Worm (Caenorhabditis elegans) whole organism, L4/young adult: ENCODE data around the gene F47G3.4.

ENCODE experiments used
- W03F9.2 ChIP-seq: fragments of 150-350 bp; optimal IDR thresholded peaks from 2 replicates; lab custom pipeline; 2014; ENCODE audit warnings: missing biosample characterization, missing genetic modification characterization
- dao-5 ChIP-seq: sonication (generic microtip); optimal IDR thresholded peaks from 2 replicates; lab custom pipeline; 2016; ENCODE audit warnings: missing genotype, missing genetic modification characterization, moderate library complexity, missing compliant biosample characterization
- him-1 ChIP-seq: sonication (generic microtip); optimal IDR thresholded peaks from 2 replicates; lab custom pipeline; 2016; ENCODE audit warnings: missing genotype, missing genetic modification reagents, missing genetic modification characterization, missing compliant biosample characterization

F47G3.4 gene

ce11 chrX:2369073-2369472 is 12.3 kb upstream of the F47G3.4 start:
- TF ChIP-seq dao-5 (tag; lab: Kevin White, UChicago), result no peak
- no peak for TF ChIP-seq him-1
- no peak for TF ChIP-seq W03F9.2

DNA sequence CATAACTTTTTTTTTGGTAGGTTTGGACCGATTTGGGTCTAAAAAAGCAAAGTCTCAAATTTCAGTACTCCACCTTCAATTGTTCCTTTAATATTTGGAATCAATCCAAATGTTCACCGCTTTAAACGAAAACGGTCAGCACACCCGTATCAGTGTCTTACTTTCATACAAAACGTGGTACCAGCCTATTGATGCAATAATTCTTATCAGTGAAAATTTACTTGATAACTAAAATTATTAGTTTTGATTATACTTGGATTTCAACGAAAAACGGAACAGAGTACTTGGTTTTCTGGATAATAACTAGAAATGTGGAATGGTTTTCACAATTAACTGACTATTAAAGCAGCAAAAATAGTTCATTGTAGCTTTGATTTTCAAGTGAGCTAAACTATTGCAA is 10.7 kb upstream of the F47G3.4 start:
- no peak for TF ChIP-seq him-1
- no peak for TF ChIP-seq W03F9.2
- TF ChIP-seq dao-5 (tag; lab: Kevin White, UChicago), result no peak

DNA sequence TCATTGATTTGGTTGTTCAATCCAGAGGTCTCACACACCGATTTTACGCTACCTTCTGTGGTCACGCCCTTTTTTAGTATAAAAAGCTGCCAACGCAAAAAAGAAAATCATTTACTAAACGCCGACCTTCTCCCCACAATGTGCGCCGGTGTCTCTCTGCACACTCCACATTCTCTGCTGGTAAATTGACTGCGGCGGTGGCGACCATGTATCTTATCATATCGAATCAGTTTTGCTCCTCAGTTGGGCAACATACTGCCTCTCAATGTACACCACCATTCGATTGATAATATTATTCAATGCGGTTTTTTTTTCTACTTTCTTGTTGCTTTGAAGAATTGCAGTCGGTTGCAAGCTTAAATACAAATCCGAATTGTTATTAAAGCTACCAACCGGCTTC is 9.2 kb upstream of the F47G3.4 start:
- TF ChIP-seq him-1, result no peak
- TF ChIP-seq W03F9.2, result no peak
- no peak for TF ChIP-seq dao-5 (tag; lab: Kevin White, UChicago)

DNA sequence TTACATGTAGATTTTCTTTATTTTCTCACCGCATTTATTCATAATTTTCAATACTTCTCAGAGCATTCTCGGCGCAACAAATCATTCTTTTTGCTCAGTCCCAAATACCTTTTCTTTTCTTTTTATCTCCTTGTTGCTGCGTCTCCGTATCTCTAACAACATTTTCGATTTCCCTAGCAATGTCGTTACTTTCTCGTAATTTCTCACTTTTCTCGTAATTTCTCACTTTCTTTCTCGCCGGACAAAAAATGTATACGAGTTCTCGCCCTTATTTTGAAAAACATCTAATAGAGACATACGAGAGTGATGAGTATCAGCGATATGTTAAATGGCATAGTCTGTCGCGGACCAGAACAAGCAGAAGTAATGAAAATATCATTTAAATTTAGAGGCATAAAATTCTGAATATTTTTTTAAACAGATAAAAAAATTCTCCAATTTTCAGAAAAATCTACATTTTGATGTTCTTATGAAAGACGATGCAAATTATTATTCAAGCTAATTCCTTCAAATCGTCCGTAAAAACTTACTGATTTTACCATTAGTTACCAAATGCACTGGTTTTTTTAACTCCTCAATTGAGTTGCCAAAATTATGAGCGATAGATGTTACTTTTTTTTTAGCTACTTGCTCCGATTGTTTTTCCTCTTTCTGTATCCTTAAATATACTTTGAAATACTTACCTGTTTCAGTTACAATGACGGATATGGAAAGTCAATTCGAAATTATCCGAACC is 5.9 kb upstream of the F47G3.4 start, which contains the start of gene F47G3.3:
Gene F47G3.3, plus strand, starts transcription at position 686 of the 736 bp plus-strand sequence.
- TF ChIP-seq W03F9.2, result no peak
- no peak for TF ChIP-seq him-1
- no peak for TF ChIP-seq dao-5 (tag; lab: Kevin White, UChicago)

- TF ChIP-seq W03F9.2, result no peak
These were observed 564 bp upstream of the F47G3.4 start for ce11 chrX:2380818-2381217.

- TF ChIP-seq him-1 (no peak), W03F9.2 (peak; percentile 17), dao-5 (tag; lab: Kevin White, UChicago) (no peak)
These were observed 845 bp downstream of the F47G3.4 start for ce11 chrX:2382227-2382626.

DNA sequence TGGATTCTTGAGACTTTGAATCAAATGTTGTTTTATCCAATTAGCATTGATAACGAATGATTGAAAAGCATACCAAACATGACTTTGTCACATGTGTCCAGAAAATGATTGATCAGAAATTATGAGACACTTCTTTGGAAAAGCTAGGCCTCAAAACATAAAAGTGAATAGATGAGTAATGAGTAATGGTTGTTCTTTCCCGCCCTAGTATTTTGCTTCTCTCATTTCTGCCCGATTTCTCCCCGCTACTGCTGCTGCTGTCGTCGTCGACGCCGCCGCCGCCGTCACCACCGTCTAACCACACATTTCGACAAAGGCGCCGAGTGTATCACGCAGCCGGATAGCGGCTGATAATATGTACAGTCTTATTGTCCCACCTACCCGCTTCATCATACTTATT is 4.1 kb downstream of the F47G3.4 start, which contains the start of gene F47G3.1:
Gene F47G3.1, plus strand, starts transcription at position 301 of the 400 bp plus-strand sequence.
- no peak for TF ChIP-seq W03F9.2
- TF ChIP-seq him-1, result no peak
- TF ChIP-seq dao-5 (tag; lab: Kevin White, UChicago), result no peak

- TF ChIP-seq him-1 (no peak), W03F9.2 (no peak), dao-5 (tag; lab: Kevin White, UChicago) (no peak)
These were observed 5.7 kb downstream of the F47G3.4 start for ce11 chrX:2386922-2387566.

DNA sequence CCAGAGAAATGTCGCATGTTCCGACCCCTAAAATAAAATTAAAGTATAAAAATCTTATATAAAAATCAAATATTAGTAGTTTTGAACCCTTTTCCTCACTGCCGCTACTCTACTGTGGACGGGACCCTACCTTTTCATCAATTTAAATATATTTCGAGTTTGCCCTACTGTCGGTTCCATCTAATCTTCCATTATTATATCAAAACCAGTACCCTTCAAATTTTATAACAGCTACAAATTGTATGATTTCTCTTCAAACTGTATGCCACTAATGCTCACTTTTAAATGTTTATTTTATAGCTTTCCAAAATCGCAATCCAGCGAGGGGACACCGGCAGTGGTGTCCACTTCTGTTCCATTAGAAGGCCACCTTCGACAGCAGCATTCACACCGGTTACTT is 13.6 kb downstream of the F47G3.4 start, which contains the start of gene C43H6.6:
Gene C43H6.6, plus strand, starts transcription at position 301 of the 400 bp plus-strand sequence.
- TF ChIP-seq dao-5 (tag; lab: Kevin White, UChicago), result no peak
- TF ChIP-seq W03F9.2, result no peak
- TF ChIP-seq him-1, result no peak

DNA sequence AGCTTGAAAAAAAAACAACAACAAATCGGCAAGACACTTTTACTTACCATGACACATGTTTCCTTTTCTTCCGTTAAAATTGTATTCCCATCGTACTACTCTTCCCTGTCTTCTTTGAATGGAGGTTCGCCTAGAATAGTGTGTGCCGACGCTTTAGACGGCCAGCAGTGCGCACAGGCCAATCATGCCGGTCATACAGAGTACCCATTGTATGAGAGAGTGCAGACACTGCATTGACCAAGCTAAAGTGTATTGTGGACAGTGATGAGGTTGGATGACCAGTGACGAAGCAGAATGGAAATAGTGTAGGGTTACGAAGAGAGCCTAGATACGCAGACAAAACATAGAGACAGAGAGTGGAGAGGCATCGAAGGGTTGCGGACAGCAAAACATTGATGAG is 20.5 kb downstream of the F47G3.4 start, which contains the start of gene dhhc-9:
Gene dhhc-9, minus strand, starts transcription at position 154 of the 400 bp plus-strand sequence.
- TF ChIP-seq W03F9.2 (no peak), dao-5 (tag; lab: Kevin White, UChicago) (no peak), him-1 (peak; percentile 6)

ce11 chrX:2403724-2404123 is 22.3 kb downstream of the F47G3.4 start, which contains the start of gene C43H6.4:
C43H6.4 (plus strand) TSS chrX:2404024.
- TF ChIP-seq dao-5 (tag; lab: Kevin White, UChicago) (no peak), him-1 (no peak), W03F9.2 (no peak)

- TF ChIP-seq W03F9.2 (no peak), dao-5 (tag; lab: Kevin White, UChicago) (no peak), him-1 (no peak)
These were observed 25.8 kb downstream of the F47G3.4 start, which contains the start of gene mtpn-1 for ce11 chrX:2407167-2407566. mtpn-1 (plus strand) TSS chrX:2407467.

ce11 chrX:2409243-2409741 is 27.9 kb downstream of the F47G3.4 start, which contains the start of the genes C43H6.12 and trpp-12:
C43H6.12 (plus strand) TSS chrX:2409607.
trpp-12 (plus strand) TSS chrX:2409691.
- no peak for TF ChIP-seq him-1
- no peak for TF ChIP-seq dao-5 (tag; lab: Kevin White, UChicago)
- TF ChIP-seq W03F9.2, result no peak

- TF ChIP-seq him-1 (no peak), W03F9.2 (no peak), dao-5 (tag; lab: Kevin White, UChicago) (no peak)
These were observed 29.6 kb downstream of the F47G3.4 start for ce11 chrX:2410978-2411377.

ce11 chrX:2413277-2413676 is 31.9 kb downstream of the F47G3.4 start, which contains the start of gene hlh-15:
hlh-15 (minus strand) TSS chrX:2413377.
- no peak for TF ChIP-seq dao-5 (tag; lab: Kevin White, UChicago)
- no peak for TF ChIP-seq W03F9.2
- TF ChIP-seq him-1, result no peak
